Fruit fly (Drosophila melanogaster): ENCODE data around the gene CG9016.
A peak's percentile ranks its signal among the peaks of the same experiment; 100 is the strongest.

CG9016 gene

dm6 chr2L:5943229-5944078 is 20.0 kb upstream of the CG9016 start, which contains the start of the genes Sfp26Ad and Gpdh1 (continued):
- TF ChIP-seq p53 (GFP tag; optimal IDR thresholded peaks at IDR 0.05): peak; percentile 38
- TF ChIP-seq CG31365 (tag; optimal IDR thresholded peaks at IDR 0.05): peak; percentile 26
- peak; percentile 22 for TF ChIP-seq TFAM (GFP tag; optimal IDR thresholded peaks at IDR 0.05)
- peak; percentile 42 for TF ChIP-seq Dek (tag; optimal IDR thresholded peaks at IDR 0.05)
- peak; percentile 69 for TF ChIP-seq CG13296 (GFP tag; optimal IDR thresholded peaks at IDR 0.05)
- TF ChIP-seq ab (GFP tag; optimal IDR thresholded peaks at IDR 0.05): peak; percentile 26
- TF ChIP-seq stc (GFP tag; IDR thresholded peaks at IDR 0.05): peak; percentile 46
- peak; percentile 61 for TF ChIP-seq BtbVII (GFP tag; optimal IDR thresholded peaks at IDR 0.05)
- TF ChIP-seq gcm (GFP tag; optimal IDR thresholded peaks at IDR 0.05): peak; percentile 71
- peak; percentile 55 for TF ChIP-seq pb (GFP tag; optimal IDR thresholded peaks at IDR 0.05)
- TF ChIP-seq ash1 (GFP tag; optimal IDR thresholded peaks at IDR 0.05): no peak
- TF ChIP-seq otp (GFP tag; IDR thresholded peaks at IDR 0.05): no peak
- peak in 1 of 2 experiments; percentile 38 for TF ChIP-seq Eip74EF (GFP tag; optimal IDR thresholded peaks at IDR 0.05)
- TF ChIP-seq CG14014 (GFP tag; IDR thresholded peaks at IDR 0.05): peak; percentile 56; the same call in 1 of the 2 replicates
- peak; percentile 61 for TF ChIP-seq Fer3 (tag; optimal IDR thresholded peaks at IDR 0.05)
- TF ChIP-seq Rfx (GFP tag; IDR thresholded peaks at IDR 0.05): peak; percentile 84
- peak; percentile 47 for TF ChIP-seq CG30020 (tag; optimal IDR thresholded peaks at IDR 0.05)
- TF ChIP-seq CG1792 (GFP tag; optimal IDR thresholded peaks at IDR 0.05): peak; percentile 56
- TF ChIP-seq CG17361 (GFP tag; IDR thresholded peaks at IDR 0.05): peak; percentile 74; the same call in 2 of the 3 replicates
- TF ChIP-seq jing (GFP tag; optimal IDR thresholded peaks at IDR 0.05): peak; percentile 21
- TF ChIP-seq CG8924 (tag; optimal IDR thresholded peaks at IDR 0.05): peak; percentile 75
- TF ChIP-seq Taf1 (GFP tag; IDR thresholded peaks at IDR 0.05): 0 out of 2 replicates have a peak, but pooled peaks have one; percentile 7
- TF ChIP-seq gfzf (GFP tag; optimal IDR thresholded peaks at IDR 0.05): peak; percentile 31
- peak; percentile 6 for TF ChIP-seq Hmx (GFP tag; optimal IDR thresholded peaks at IDR 0.05)
- peak; percentile 94; the same call in 3 of the 4 replicates for TF ChIP-seq chinmo (GFP tag; IDR thresholded peaks at IDR 0.05; ENCODE audit: partially characterized antibody)
- peak; percentile 74 for TF ChIP-seq az2 (GFP tag; optimal IDR thresholded peaks at IDR 0.05)
- peak; percentile 60 for TF ChIP-seq CG14441 (GFP tag; IDR thresholded peaks at IDR 0.05)
- peak; percentile 59; the same call in 1 of the 3 replicates for TF ChIP-seq sr (GFP tag; IDR thresholded peaks at IDR 0.05)
- TF ChIP-seq tx (GFP tag; optimal IDR thresholded peaks at IDR 0.05): peak; percentile 83
- TF ChIP-seq D19A (tag; optimal IDR thresholded peaks at IDR 0.05): peak; percentile 25
- TF ChIP-seq CG4328 (GFP tag; optimal IDR thresholded peaks at IDR 0.05): peak; percentile 49
- peak; percentile 85 for TF ChIP-seq caup (GFP tag; optimal IDR thresholded peaks at IDR 0.05; ENCODE audit: severe bottlenecking)
- peak; percentile 70 for TF ChIP-seq CHES-1-like (GFP tag; optimal IDR thresholded peaks at IDR 0.05)
- TF ChIP-seq Dip2 (GFP tag; IDR thresholded peaks at IDR 0.05): no peak
- TF ChIP-seq zfh2 (GFP tag; optimal IDR thresholded peaks at IDR 0.05): peak; percentile 76
- TF ChIP-seq CG12236 (GFP tag; optimal IDR thresholded peaks at IDR 0.05): peak; percentile 35
- TF ChIP-seq CG11560 (tag; IDR thresholded peaks at IDR 0.05): no peak
- peak; percentile 66 for TF ChIP-seq CG32772 (GFP tag; IDR thresholded peaks at IDR 0.05)
- TF ChIP-seq gcm2 (GFP tag; optimal IDR thresholded peaks at IDR 0.05): peak; percentile 57
- TF ChIP-seq kay (GFP tag; optimal IDR thresholded peaks at IDR 0.05): peak; percentile 76
- peak; percentile 23 for TF ChIP-seq CG12219 (GFP tag; optimal IDR thresholded peaks at IDR 0.05)
- peak; percentile 25 for TF ChIP-seq zen (tag; optimal IDR thresholded peaks at IDR 0.05)
- no peak for TF ChIP-seq h (optimal IDR thresholded peaks at IDR 0.05)
- TF ChIP-seq pfk (GFP tag; optimal IDR thresholded peaks at IDR 0.05): peak; percentile 7
- TF ChIP-seq tap (tag; optimal IDR thresholded peaks at IDR 0.05): no peak
- TF ChIP-seq sc (optimal IDR thresholded peaks at IDR 0.05): no peak
- no peak for TF ChIP-seq sc (GFP tag; optimal IDR thresholded peaks at IDR 0.05)
- TF ChIP-seq vfl (GFP tag; optimal IDR thresholded peaks at IDR 0.05): peak; percentile 81
- TF ChIP-seq CG12744 (GFP tag; optimal IDR thresholded peaks at IDR 0.05): peak; percentile 38
- no peak for TF ChIP-seq hth (optimal IDR thresholded peaks at IDR 0.05)

All from whole organism, embryonic.